Worm (Caenorhabditis elegans) whole organism, L2 larva: Measurements from ENCODE around the gene R11D1.3.

ENCODE experiments used
- alr-1 ChIP-seq: fragments of 150-350 bp; optimal IDR thresholded peaks from 2 replicates; lab custom pipeline; 2014; ENCODE audit warnings: missing biosample characterization, missing genetic modification characterization
- ceh-16 ChIP-seq: fragments of 150-350 bp; optimal IDR thresholded peaks from 2 replicates; lab custom pipeline; 2014; ENCODE audit warnings: missing biosample characterization, missing genetic modification characterization
- elt-3 ChIP-seq: sonication (generic microtip); optimal IDR thresholded peaks from 2 replicates; lab custom pipeline; 2017; ENCODE audit warnings: missing biosample characterization, missing genetic modification characterization
- lin-13 ChIP-seq: fragments of 150-350 bp; optimal IDR thresholded peaks from 2 replicates; lab custom pipeline; 2014; ENCODE audit warnings: missing biosample characterization, missing genetic modification reagents, missing genetic modification characterization
- nhr-237 ChIP-seq: fragments of 150-350 bp; optimal IDR thresholded peaks from 2 replicates; lab custom pipeline; 2014; ENCODE audit warnings: missing biosample characterization, missing genetic modification characterization
- nhr-6 ChIP-seq: fragments of 150-350 bp; optimal IDR thresholded peaks from 2 replicates; lab custom pipeline; 2014; ENCODE audit warnings: missing biosample characterization, missing genetic modification characterization
- nhr-77 ChIP-seq: fragments of 150-350 bp; optimal IDR thresholded peaks from 2 replicates; lab custom pipeline; 2014; ENCODE audit warnings: missing biosample characterization, missing genetic modification characterization
- snpc-4 ChIP-seq: fragments of 150-350 bp; optimal IDR thresholded peaks from 2 replicates; lab custom pipeline; 2014; ENCODE audit warnings: missing biosample characterization, missing genetic modification characterization
- unc-62 ChIP-seq: fragments of 150-350 bp; optimal IDR thresholded peaks from 2 replicates; lab custom pipeline; 2014; ENCODE audit warnings: missing biosample characterization, missing genetic modification reagents, missing genetic modification characterization
- zag-1 ChIP-seq: fragments of 150-350 bp; optimal IDR thresholded peaks from 2 replicates; lab custom pipeline; 2014; ENCODE audit warnings: missing biosample characterization, missing genetic modification characterization
- ztf-11 ChIP-seq: sonication (generic microtip); optimal IDR thresholded peaks from 2 replicates; lab custom pipeline; 2017; ENCODE audit warnings: missing biosample characterization, missing genetic modification characterization

DNA sequence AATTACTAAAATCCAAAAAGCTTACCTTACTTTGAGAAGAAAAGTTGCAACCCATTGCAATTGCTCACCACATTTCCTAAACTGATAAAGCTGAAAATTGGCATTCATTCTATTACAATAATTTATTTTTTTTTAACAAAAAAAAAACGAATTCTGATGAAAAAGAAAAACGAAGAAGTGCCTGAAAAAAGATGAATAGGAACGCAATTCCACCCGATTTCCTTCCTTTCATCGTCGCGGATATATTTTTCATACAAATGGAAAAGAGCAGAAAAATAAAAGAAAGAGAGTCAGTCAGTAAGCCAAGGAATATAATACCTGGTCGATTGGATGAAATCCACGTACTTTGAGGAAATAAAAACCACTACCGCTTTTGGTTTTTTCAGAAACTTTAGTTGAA lies 42.9 kb upstream of the R11D1.3 start, which contains the start of gene gpa-13:
- no peak for TF ChIP-seq lin-13
- no peak for TF ChIP-seq ztf-11 (tag; lab: Kevin White, UChicago)
- no peak for TF ChIP-seq nhr-237 (tag; lab: Kevin White, UChicago)
- no peak for TF ChIP-seq nhr-77 (tag; lab: Kevin White, UChicago)
- TF ChIP-seq nhr-6 (tag; lab: Kevin White, UChicago) = no peak
- no peak for TF ChIP-seq ceh-16 (tag; lab: Kevin White, UChicago)
- TF ChIP-seq unc-62 (GFP tag; lab: Kevin White, UChicago) = no peak
- no peak for TF ChIP-seq zag-1 (tag; lab: Kevin White, UChicago)
- no peak for TF ChIP-seq snpc-4 (tag; lab: Kevin White, UChicago)
- TF ChIP-seq elt-3 (tag; lab: Kevin White, UChicago) = no peak
- TF ChIP-seq alr-1 = no peak
